Worm (Caenorhabditis elegans) whole organism, L3 larva: ENCODE measurements around the gene faah-4.

Source experiments
- R02D3.7 ChIP-seq: fragments of 150-350 bp; optimal IDR thresholded peaks from 2 replicates; lab custom pipeline; 2014; ENCODE audit warnings: missing biosample characterization, missing genetic modification characterization
- ZK546.5 ChIP-seq: sonication (generic microtip); optimal IDR thresholded peaks from 2 replicates; lab custom pipeline; 2017; ENCODE audit warnings: missing biosample characterization, missing genetic modification characterization
- aly-2 ChIP-seq: fragments of 150-350 bp; optimal IDR thresholded peaks from 2 replicates; lab custom pipeline; 2014; ENCODE audit warnings: missing biosample characterization, missing genetic modification characterization
- ama-1 ChIP-seq: fragments of 150-350 bp; optimal IDR thresholded peaks from 2 replicates; lab custom pipeline; 2018
- ceh-16 ChIP-seq: sonication (generic microtip); optimal IDR thresholded peaks from 2 replicates; lab custom pipeline; 2017; ENCODE audit warnings: missing biosample characterization, missing genetic modification characterization
- ceh-28 ChIP-seq: fragments of 150-350 bp; optimal IDR thresholded peaks from 2 replicates; lab custom pipeline; 2014; ENCODE audit warnings: missing biosample characterization, missing genetic modification reagents, missing genetic modification characterization
- daf-12 ChIP-seq: fragments of 150-350 bp; optimal IDR thresholded peaks from 2 replicates; lab custom pipeline; 2014; ENCODE audit warnings: missing biosample characterization, missing genetic modification reagents, missing genetic modification characterization
- elt-1 ChIP-seq: fragments of 150-350 bp; optimal IDR thresholded peaks from 2 replicates; lab custom pipeline; 2014; ENCODE audit warnings: missing biosample characterization, missing genetic modification characterization
- elt-2 ChIP-seq: sonication (generic microtip); optimal IDR thresholded peaks from 2 replicates; lab custom pipeline; 2016; ENCODE audit warnings: missing genetic modification reagents, mild to moderate bottlenecking, missing genetic modification characterization, missing compliant biosample characterization
- elt-3 ChIP-seq, 3 experiments: fragments of 150-350 bp in 1 of 3; sonication (generic microtip) in 2 of 3; optimal IDR thresholded peaks; 2 replicates in 2 of 3; 4 replicates in 1 of 3; lab custom pipeline; 2014 to 2017; ENCODE audit warnings: missing biosample characterization in 3 of 3, missing genetic modification characterization in 3 of 3
- jun-1 ChIP-seq: fragments of 150-350 bp; optimal IDR thresholded peaks from 2 replicates; lab custom pipeline; 2014; ENCODE audit warnings: missing biosample characterization, missing genetic modification reagents, missing genetic modification characterization
- lin-15B ChIP-seq: fragments of 150-350 bp; optimal IDR thresholded peaks from 2 replicates; lab custom pipeline; 2014; ENCODE audit warnings: missing biosample characterization, missing genetic modification characterization
- lin-39 ChIP-seq: fragments of 150-350 bp; optimal IDR thresholded peaks from 2 replicates; lab custom pipeline; 2018; ENCODE audit warnings: missing biosample characterization, missing genetic modification reagents, missing genetic modification characterization
- mdl-1 ChIP-seq: fragments of 150-350 bp; optimal IDR thresholded peaks from 2 replicates; lab custom pipeline; 2014; ENCODE audit warnings: missing biosample characterization, missing genetic modification characterization
- mml-1 ChIP-seq: fragments of 150-350 bp; sonication (generic microtip); optimal IDR thresholded peaks from 3 replicates; lab custom pipeline; 2014; ENCODE audit warnings: missing biosample characterization, missing genetic modification characterization
- nfya-1 ChIP-seq: sonication (generic microtip); optimal IDR thresholded peaks from 2 replicates; lab custom pipeline; 2017; ENCODE audit warnings: missing genetic modification characterization, mild to moderate bottlenecking, missing compliant biosample characterization, antibody characterized with exemption, moderate library complexity; ENCODE audit not compliant: insufficient read depth
- nhr-12 ChIP-seq: fragments of 150-350 bp; optimal IDR thresholded peaks from 2 replicates; lab custom pipeline; 2014; ENCODE audit warnings: missing biosample characterization, missing genetic modification characterization
- nhr-237 ChIP-seq: fragments of 150-350 bp; optimal IDR thresholded peaks from 2 replicates; lab custom pipeline; 2014; ENCODE audit warnings: missing biosample characterization, missing genetic modification characterization
- nhr-25 ChIP-seq: sonication (generic microtip); optimal IDR thresholded peaks from 2 replicates; lab custom pipeline; 2017; ENCODE audit warnings: missing biosample characterization, missing genetic modification characterization
- nhr-67 ChIP-seq: fragments of 150-350 bp; optimal IDR thresholded peaks from 2 replicates; lab custom pipeline; 2014; ENCODE audit warnings: missing biosample characterization, missing genetic modification characterization
- nhr-76 ChIP-seq: fragments of 150-350 bp; sonication (generic microtip); optimal IDR thresholded peaks from 5 replicates; lab custom pipeline; 2014; ENCODE audit warnings: missing biosample characterization, missing genetic modification characterization
- nhr-77 ChIP-seq: fragments of 150-350 bp; optimal IDR thresholded peaks from 2 replicates; lab custom pipeline; 2014; ENCODE audit warnings: missing biosample characterization, missing genetic modification characterization
- pqm-1 ChIP-seq: fragments of 150-350 bp; optimal IDR thresholded peaks from 2 replicates; lab custom pipeline; 2017; ENCODE audit warnings: missing biosample characterization, missing genetic modification characterization, inconsistent platforms
- sea-2 ChIP-seq: fragments of 150-350 bp; sonication (generic microtip); optimal IDR thresholded peaks from 4 replicates; lab custom pipeline; 2014; ENCODE audit warnings: missing biosample characterization, missing genetic modification reagents, missing genetic modification characterization
- skn-1 ChIP-seq: fragments of 150-350 bp; optimal IDR thresholded peaks from 2 replicates; lab custom pipeline; 2014; ENCODE audit warnings: missing biosample characterization, missing genetic modification characterization
- snpc-4 ChIP-seq: fragments of 150-350 bp; optimal IDR thresholded peaks from 2 replicates; lab custom pipeline; 2014; ENCODE audit warnings: missing biosample characterization, missing genetic modification characterization
- tbx-2 ChIP-seq: sonication (generic microtip); optimal IDR thresholded peaks from 2 replicates; lab custom pipeline; 2016; ENCODE audit warnings: mild to moderate bottlenecking, missing genetic modification characterization, missing compliant biosample characterization
- zag-1 ChIP-seq: fragments of 150-350 bp; optimal IDR thresholded peaks from 2 replicates; lab custom pipeline; 2014; ENCODE audit warnings: missing biosample characterization, missing genetic modification characterization
- ztf-11 ChIP-seq: fragments of 150-350 bp; optimal IDR thresholded peaks from 2 replicates; lab custom pipeline; 2014; ENCODE audit warnings: missing biosample characterization, missing genetic modification characterization

faah-4 gene

DNA sequence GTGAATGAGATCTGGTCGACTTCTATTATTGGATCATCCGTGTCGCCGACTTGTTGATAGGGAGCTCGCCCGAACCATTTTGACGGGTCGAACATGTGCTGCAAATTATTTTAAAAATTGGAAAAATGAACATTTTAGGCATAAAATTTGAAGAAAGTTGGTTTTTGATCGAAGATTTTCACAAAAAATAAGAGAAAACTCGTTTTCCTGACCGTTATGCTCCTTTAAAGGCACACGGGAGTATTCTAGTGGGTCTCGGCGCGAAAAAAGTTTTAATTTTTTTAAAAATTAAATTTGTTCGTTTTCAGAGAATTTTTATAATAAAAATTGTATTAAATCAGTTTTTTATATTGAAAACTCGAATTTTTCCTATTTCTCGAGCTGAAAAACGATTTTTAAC lies 4.5 kb upstream of the faah-4 start, which contains the start of gene Y56A3A.16:
Gene Y56A3A.16 (minus strand): TSS at position 101 of the 400 bp plus-strand sequence.
- TF ChIP-seq nhr-76 (tag; lab: Kevin White, UChicago) = no peak
- no peak for TF ChIP-seq ama-1 (lab: Kevin White, UChicago)
- TF ChIP-seq skn-1 = no peak
- TF ChIP-seq ztf-11 (tag; lab: Kevin White, UChicago) = no peak
- no peak for TF ChIP-seq daf-12
- TF ChIP-seq nhr-67 (tag; lab: Kevin White, UChicago) = no peak
- no peak for TF ChIP-seq R02D3.7 (tag; lab: Kevin White, UChicago)
- TF ChIP-seq pqm-1 = no peak
- TF ChIP-seq lin-39 (tag; lab: Kevin White, UChicago) = no peak
- TF ChIP-seq nhr-12 (tag; lab: Kevin White, UChicago) = no peak
- no peak for TF ChIP-seq ZK546.5 (tag; lab: Kevin White, UChicago)
- TF ChIP-seq mdl-1 (tag; lab: Kevin White, UChicago) = no peak
- no peak for TF ChIP-seq aly-2 (tag; lab: Kevin White, UChicago)
- TF ChIP-seq zag-1 (tag; lab: Kevin White, UChicago) = no peak
- TF ChIP-seq nhr-25 (tag; lab: Kevin White, UChicago) = no peak
- no peak for TF ChIP-seq sea-2 (GFP tag; lab: Kevin White, UChicago)
- no peak for TF ChIP-seq lin-15B (tag; lab: Kevin White, UChicago)

DNA sequence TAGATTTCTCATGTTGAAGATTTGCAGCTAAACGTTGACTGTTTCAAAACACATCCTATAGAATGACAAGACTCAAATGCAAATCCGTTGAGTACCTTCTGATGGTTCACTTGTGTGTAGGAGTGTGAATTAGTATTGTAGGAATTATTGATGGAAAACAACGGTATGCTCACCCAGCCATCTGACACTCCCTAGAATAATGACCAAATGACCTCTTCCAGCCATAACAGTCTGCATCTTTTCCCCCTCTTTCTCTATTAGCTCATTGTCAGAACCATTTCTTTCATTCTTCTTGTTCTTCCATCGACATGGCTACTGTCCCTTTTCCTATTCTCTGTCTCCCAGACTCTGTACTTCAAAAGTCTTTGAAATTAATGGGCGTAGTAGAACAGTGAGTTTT lies 1.0 kb downstream of the faah-4 start, which contains the start of gene fbxb-24:
Gene fbxb-24 (plus strand): TSS at position 301 of the 400 bp plus-strand sequence.
- TF ChIP-seq nfya-1 (tag; lab: Kevin White, UChicago) (no peak), aly-2 (tag; lab: Kevin White, UChicago) (no peak)

DNA sequence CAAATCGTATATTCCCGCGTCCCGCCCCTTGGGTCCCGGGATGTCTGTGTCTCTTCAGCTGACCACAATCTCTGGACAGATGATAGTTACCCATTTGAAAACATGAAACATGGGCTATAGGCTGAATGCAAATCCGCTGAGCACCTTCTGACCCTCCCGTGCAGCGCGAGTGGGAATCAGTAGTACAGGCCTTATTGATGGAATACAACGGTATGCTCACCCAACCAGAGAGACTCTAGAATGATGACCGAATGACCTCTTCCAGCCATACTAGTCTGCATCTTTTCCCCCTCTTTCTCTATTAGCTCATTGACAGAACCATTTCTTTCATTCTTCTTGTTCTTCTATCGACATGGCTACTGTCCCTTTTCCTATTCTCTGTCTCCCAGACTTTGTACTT lies 2.5 kb downstream of the faah-4 start, which contains the start of gene sdz-33:
Gene sdz-33 (plus strand): TSS at position 301 of the 400 bp plus-strand sequence.
- TF ChIP-seq skn-1 = no peak
- no peak for TF ChIP-seq nhr-12 (tag; lab: Kevin White, UChicago)
- TF ChIP-seq snpc-4 = no peak
- TF ChIP-seq ceh-16 (tag; lab: Kevin White, UChicago) = no peak
- TF ChIP-seq mml-1 (tag; lab: Kevin White, UChicago) = no peak
- no peak for TF ChIP-seq jun-1 (tag; lab: Kevin White, UChicago)
- no peak for TF ChIP-seq nfya-1 (tag; lab: Kevin White, UChicago)

DNA sequence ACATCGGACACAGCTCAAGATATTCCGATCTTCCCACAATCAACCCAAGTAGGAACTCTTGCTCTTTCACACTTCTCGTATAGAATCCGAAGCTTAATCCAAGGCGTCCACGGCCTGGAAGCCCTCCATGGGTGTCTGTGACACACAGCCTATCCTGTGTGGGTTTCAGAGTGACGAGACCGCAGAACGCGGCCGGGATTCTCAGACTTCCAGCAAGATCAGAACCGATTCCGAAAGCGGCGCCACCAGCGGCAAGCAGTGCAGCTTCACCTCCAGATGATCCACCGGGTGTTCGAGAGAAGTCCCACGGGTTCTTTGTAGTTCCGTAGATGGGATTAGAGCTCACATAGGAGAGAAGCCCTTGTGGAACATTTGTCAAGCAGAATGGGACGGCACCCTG lies 6.9 kb downstream of the faah-4 start:
- TF ChIP-seq ceh-28 = no peak
- no peak for TF ChIP-seq mdl-1 (tag; lab: Kevin White, UChicago)
- TF ChIP-seq nhr-77 (tag; lab: Kevin White, UChicago) = no peak
- no peak for TF ChIP-seq nhr-76 (tag; lab: Kevin White, UChicago)
- no peak for TF ChIP-seq nhr-237 (tag; lab: Kevin White, UChicago)
- TF ChIP-seq skn-1 = no peak
- no peak for TF ChIP-seq elt-1 (tag; lab: Kevin White, UChicago)
- TF ChIP-seq pqm-1 = no peak
- TF ChIP-seq tbx-2 = no peak
- no peak for TF ChIP-seq elt-3 (tag; optimal IDR thresholded peaks at IDR 0.05; lab: Kevin White, UChicago)
- TF ChIP-seq, all 47 proteins: peak for 0

DNA sequence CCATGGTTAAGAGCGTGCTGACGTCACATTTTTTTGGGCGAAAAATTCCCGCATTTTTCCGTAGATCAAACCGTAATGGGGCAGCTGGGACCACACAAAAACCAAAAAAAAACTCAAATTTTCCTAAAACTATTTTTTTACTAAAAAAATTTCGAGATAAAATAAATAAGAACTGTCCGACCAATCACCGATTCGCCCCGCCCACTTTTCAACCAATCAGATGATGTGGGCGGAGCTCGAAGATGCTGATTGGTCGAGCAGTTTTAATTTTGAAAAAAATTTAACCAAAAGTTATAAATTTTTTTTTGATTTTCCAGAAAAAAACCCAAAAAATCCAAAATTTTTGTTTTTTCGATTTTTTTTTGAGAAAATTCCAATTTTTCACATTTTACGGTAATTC lies 9.7 kb downstream of the faah-4 start:
- peak; percentile 83 for TF ChIP-seq nfya-1 (tag; lab: Kevin White, UChicago)
- TF ChIP-seq lin-15B (tag; lab: Kevin White, UChicago) = no peak

DNA sequence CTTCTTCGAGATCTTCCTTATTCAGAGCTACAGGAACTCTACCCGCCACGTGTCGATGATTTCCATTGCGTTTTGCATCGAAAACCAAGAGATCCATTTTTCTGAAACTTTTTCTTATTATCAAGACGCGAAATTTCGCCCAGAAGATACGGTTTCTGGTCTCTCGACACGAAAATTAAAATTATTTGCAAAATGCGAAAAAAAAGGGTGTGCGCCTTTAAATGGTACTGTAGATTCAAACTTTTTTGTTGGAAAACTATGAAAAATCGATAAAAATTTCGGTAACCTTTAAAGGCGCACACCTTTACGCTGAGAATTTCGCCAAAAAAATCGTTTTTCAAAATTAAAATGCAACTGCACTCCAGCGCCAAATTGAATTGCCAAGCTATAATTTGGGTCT lies 11.5 kb downstream of the faah-4 start, which contains the start of gene tsen-2:
Gene tsen-2 (minus strand): TSS at position 101 of the 400 bp plus-strand sequence.
- TF ChIP-seq ztf-11 (tag; lab: Kevin White, UChicago) (no peak), elt-2 (tag; lab: Kevin White, UChicago) (no peak)

DNA sequence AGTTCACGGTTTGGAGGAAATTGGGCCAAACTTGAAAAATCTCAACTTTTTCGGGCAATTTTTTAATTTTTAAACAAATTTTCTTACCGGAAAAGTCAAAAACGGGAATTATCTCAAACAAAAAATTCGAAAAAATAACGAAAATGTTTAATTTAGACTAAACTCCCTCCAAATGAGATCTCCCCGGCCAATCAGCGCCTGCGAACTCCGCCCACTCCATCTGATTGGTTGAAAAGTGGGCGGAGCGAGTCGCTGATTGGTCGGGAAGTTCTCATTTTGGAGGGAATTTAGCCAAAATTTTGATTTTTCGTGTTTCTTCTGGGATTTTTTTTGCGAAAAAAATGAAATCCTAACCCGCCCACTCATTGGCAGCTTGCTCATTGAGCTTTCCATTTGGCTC lies 13.0 kb downstream of the faah-4 start:
- TF ChIP-seq mdl-1 (tag; lab: Kevin White, UChicago) (no peak), nfya-1 (tag; lab: Kevin White, UChicago) (peak; percentile 57)
